Fruit fly (Drosophila melanogaster) whole organism, embryonic: ENCODE data around the gene Sodh2.

Source experiments
- Antp ChIP-seq: fragments of 200-800 bp; sonication (Bioruptor generic); optimal IDR thresholded peaks from 3 replicates; lab custom pipeline; 2016; ENCODE audit warnings: missing biosample characterization, missing genetic modification characterization
- Atf3 ChIP-seq: fragments of 200-800 bp; sonication (Bioruptor generic); optimal IDR thresholded peaks from 3 replicates; lab custom pipeline; 2016; ENCODE audit warnings: missing biosample characterization, missing genetic modification characterization
- B-H2 ChIP-seq: fragments of 200-800 bp; sonication (Bioruptor generic); optimal IDR thresholded peaks from 2 replicates; lab custom pipeline; 2018; ENCODE audit warnings: missing biosample characterization, mild to moderate bottlenecking, missing genetic modification characterization
- Bgb ChIP-seq: fragments of 200-800 bp; sonication (Bioruptor generic); IDR thresholded peaks from 2 replicates; pipeline ENCODE4 v1.3.6; 2022; ENCODE audit warnings: missing biosample characterization, missing genetic modification characterization; ENCODE audit not compliant: partially characterized antibody
- Bteb2 ChIP-seq: fragments of 200-800 bp; sonication (Bioruptor generic); optimal IDR thresholded peaks from 2 replicates; lab custom pipeline; 2016; ENCODE audit warnings: missing biosample characterization, missing genetic modification characterization
- CG10147 ChIP-seq: fragments of 200-800 bp; sonication (Bioruptor generic); optimal IDR thresholded peaks from 2 replicates; lab custom pipeline; 2019; ENCODE audit warnings: missing biosample characterization, mild to moderate bottlenecking, missing genetic modification characterization, moderate library complexity
- CG1024 ChIP-seq: fragments of 200-800 bp; sonication (Bioruptor generic); IDR thresholded peaks from 2 replicates; pipeline ENCODE4 v1.3.6; 2022; ENCODE audit warnings: missing biosample characterization, missing genetic modification characterization
- CG10366 ChIP-seq: fragments of 200-800 bp; sonication (Bioruptor generic); IDR thresholded peaks from 2 replicates; pipeline ENCODE4 v1.3.6; 2022; ENCODE audit warnings: missing biosample characterization, missing genetic modification characterization
- CG10543 ChIP-seq: fragments of 200-800 bp; sonication (Bioruptor generic); optimal IDR thresholded peaks from 3 replicates; lab custom pipeline; 2017; ENCODE audit warnings: missing biosample characterization, mild to moderate bottlenecking, missing genetic modification characterization, moderate library complexity
- CG11398 ChIP-seq: fragments of 200-800 bp; sonication (Bioruptor generic); optimal IDR thresholded peaks from 2 replicates; lab custom pipeline; 2016; ENCODE audit warnings: missing biosample characterization, missing genetic modification characterization
- CG12391 ChIP-seq: fragments of 200-800 bp; sonication (Bioruptor generic); optimal IDR thresholded peaks from 3 replicates; lab custom pipeline; 2018; ENCODE audit warnings: missing biosample characterization, mild to moderate bottlenecking, missing genetic modification characterization, moderate library complexity
- CG14667 ChIP-seq: fragments of 200-800 bp; sonication (Bioruptor generic); IDR thresholded peaks from 2 replicates; pipeline ENCODE4 v1.3.6; 2022; ENCODE audit warnings: missing biosample characterization, missing genetic modification characterization
- CG16863 ChIP-seq: fragments of 200-800 bp; sonication (Bioruptor generic); optimal IDR thresholded peaks from 3 replicates; lab custom pipeline; 2016; ENCODE audit warnings: missing biosample characterization, missing genetic modification characterization
- CG17912 ChIP-seq: fragments of 200-800 bp; sonication (Bioruptor generic); optimal IDR thresholded peaks from 2 replicates; lab custom pipeline; 2018; ENCODE audit warnings: missing biosample characterization, mild to moderate bottlenecking, missing genetic modification characterization
- CG2120 ChIP-seq: fragments of 200-800 bp; sonication (Bioruptor generic); optimal IDR thresholded peaks from 3 replicates; lab custom pipeline; 2016; ENCODE audit warnings: missing biosample characterization, missing genetic modification characterization
- CG30403 ChIP-seq: fragments of 200-800 bp; sonication (Bioruptor generic); optimal IDR thresholded peaks from 3 replicates; lab custom pipeline; 2016; ENCODE audit warnings: missing biosample characterization, missing genetic modification characterization
- CG33557 ChIP-seq: fragments of 200-800 bp; sonication (Bioruptor generic); optimal IDR thresholded peaks from 2 replicates; lab custom pipeline; 2019; ENCODE audit warnings: missing biosample characterization, mild to moderate bottlenecking, missing genetic modification characterization, moderate library complexity
- CG34376 ChIP-seq: fragments of 200-800 bp; sonication (Bioruptor generic); optimal IDR thresholded peaks from 2 replicates; lab custom pipeline; 2018; ENCODE audit warnings: missing biosample characterization, mild to moderate bottlenecking, missing genetic modification characterization
- CG5180 ChIP-seq: fragments of 200-800 bp; sonication (Bioruptor generic); optimal IDR thresholded peaks from 3 replicates; lab custom pipeline; 2017; ENCODE audit warnings: missing biosample characterization, missing genetic modification characterization, mild to moderate bottlenecking, moderate library complexity, missing genetic modification reagents
- CG6813 ChIP-seq: fragments of 200-800 bp; sonication (Bioruptor generic); optimal IDR thresholded peaks from 2 replicates; lab custom pipeline; 2017; ENCODE audit warnings: missing biosample characterization, missing genetic modification characterization, mild to moderate bottlenecking, moderate library complexity, missing genetic modification reagents
- CG8290 ChIP-seq, 3 experiments: fragments of 200-800 bp; sonication (Bioruptor generic); optimal IDR thresholded peaks; 2 replicates each; lab custom pipeline; 2016 to 2019; ENCODE audit warnings: missing biosample characterization in 3 of 3, missing genetic modification characterization in 3 of 3, mild to moderate bottlenecking in 2 of 3, moderate library complexity in 1 of 3
- CG9817 ChIP-seq: fragments of 200-800 bp; sonication (Bioruptor generic); optimal IDR thresholded peaks from 2 replicates; lab custom pipeline; 2018; ENCODE audit warnings: missing biosample characterization, mild to moderate bottlenecking, missing genetic modification characterization, moderate library complexity
- D19A ChIP-seq: fragments of 200-800 bp; optimal IDR thresholded peaks from 3 replicates; lab custom pipeline; 2019; ENCODE audit warnings: missing biosample characterization, mild to moderate bottlenecking, missing genetic modification characterization, moderate library complexity
- Dad ChIP-seq: fragments of 200-800 bp; sonication (Bioruptor generic); optimal IDR thresholded peaks from 3 replicates; lab custom pipeline; 2016; ENCODE audit warnings: missing biosample characterization, missing genetic modification characterization
- Dip3 ChIP-seq: fragments of 200-800 bp; sonication (Bioruptor generic); optimal IDR thresholded peaks from 3 replicates; lab custom pipeline; 2016; ENCODE audit warnings: missing biosample characterization, missing genetic modification characterization
- Dref ChIP-seq: fragments of 200-800 bp; sonication (Bioruptor generic); IDR thresholded peaks from 2 replicates; pipeline ENCODE4 v1.3.6; 2022; ENCODE audit warnings: missing biosample characterization, missing genetic modification characterization
- H2.0 ChIP-seq: fragments of 200-800 bp; sonication (Bioruptor generic); IDR thresholded peaks from 2 replicates; pipeline ENCODE4 v1.3.6; 2022; ENCODE audit warnings: missing biosample characterization, missing genetic modification characterization
- HLH4C ChIP-seq: fragments of 200-800 bp; sonication (Bioruptor generic); IDR thresholded peaks from 3 replicates; pipeline ENCODE4 v1.3.6; 2022; ENCODE audit warnings: missing biosample characterization, missing genetic modification characterization; ENCODE audit not compliant: partially characterized antibody
- Max ChIP-seq: fragments of 200-800 bp; sonication (Bioruptor generic); optimal IDR thresholded peaks from 2 replicates; lab custom pipeline; 2016; ENCODE audit warnings: missing biosample characterization, mild to moderate bottlenecking, missing genetic modification characterization
- NfI ChIP-seq: fragments of 200-800 bp; sonication (Bioruptor generic); optimal IDR thresholded peaks from 3 replicates; lab custom pipeline; 2018; ENCODE audit warnings: missing biosample characterization, mild to moderate bottlenecking, missing genetic modification characterization, moderate library complexity
- Oaz ChIP-seq: fragments of 200-800 bp; sonication (Bioruptor generic); IDR thresholded peaks from 2 replicates; pipeline ENCODE4 v1.3.6; 2022; ENCODE audit warnings: missing biosample characterization, missing genetic modification characterization
- Six4 ChIP-seq: fragments of 200-800 bp; sonication (Bioruptor generic); optimal IDR thresholded peaks from 2 replicates; lab custom pipeline; 2016; ENCODE audit warnings: missing biosample characterization, missing genetic modification characterization
- Trl ChIP-seq, 3 experiments: fragments of >200 bp in 2 of 3; fragments of 200-800 bp in 1 of 3; sonication (Bioruptor generic) in 1 of 3; optimal IDR thresholded peaks; 2 replicates in 1 of 3; 3 replicates in 2 of 3; lab custom pipeline; 2016 to 2017; ENCODE audit warnings: missing biosample characterization in 1 of 3, missing genetic modification characterization in 1 of 3
- YL-1 ChIP-seq: fragments of 200-800 bp; sonication (Bioruptor generic); optimal IDR thresholded peaks from 3 replicates; lab custom pipeline; 2017; ENCODE audit warnings: missing biosample characterization, mild to moderate bottlenecking, missing genetic modification characterization
- aop ChIP-seq: fragments of 200-800 bp; sonication (Bioruptor generic); IDR thresholded peaks from 2 replicates; pipeline ENCODE4 v1.3.6; 2022; ENCODE audit warnings: missing biosample characterization, missing genetic modification characterization
- ap ChIP-seq: fragments of 200-800 bp; sonication (Bioruptor generic); IDR thresholded peaks from 2 replicates; pipeline ENCODE4 v1.3.6; 2022; ENCODE audit warnings: missing biosample characterization, missing genetic modification characterization
- bcd ChIP-seq: fragments of 200-800 bp; sonication (Bioruptor generic); optimal IDR thresholded peaks from 2 replicates; lab custom pipeline; 2017; ENCODE audit warnings: missing biosample characterization, mild to moderate bottlenecking, missing genetic modification characterization
- chn ChIP-seq: fragments of 200-800 bp; sonication (Bioruptor generic); optimal IDR thresholded peaks from 2 replicates; lab custom pipeline; 2016; ENCODE audit warnings: missing biosample characterization, missing genetic modification characterization
- dysf ChIP-seq: fragments of 200-800 bp; sonication (Bioruptor generic); IDR thresholded peaks from 3 replicates; pipeline ENCODE4 v1.3.6; 2022; ENCODE audit warnings: missing biosample characterization, missing genetic modification characterization
- gfzf ChIP-seq: fragments of 200-800 bp; sonication (Bioruptor generic); optimal IDR thresholded peaks from 2 replicates; lab custom pipeline; 2016; ENCODE audit warnings: missing biosample characterization, mild to moderate bottlenecking, missing genetic modification characterization, moderate library complexity
- ind ChIP-seq: fragments of 200-800 bp; sonication (Bioruptor generic); optimal IDR thresholded peaks from 3 replicates; lab custom pipeline; 2016; ENCODE audit warnings: missing biosample characterization, missing genetic modification characterization
- ken ChIP-seq: fragments of 200-800 bp; sonication (Bioruptor generic); IDR thresholded peaks from 3 replicates; pipeline ENCODE4 v1.3.6; 2022; ENCODE audit warnings: missing biosample characterization, missing genetic modification characterization
- knrl ChIP-seq: fragments of 200-800 bp; sonication (Bioruptor generic); IDR thresholded peaks from 3 replicates; pipeline ENCODE4 v1.3.6; 2022; ENCODE audit warnings: missing biosample characterization, missing genetic modification characterization; ENCODE audit not compliant: partially characterized antibody
- lab ChIP-seq: fragments of 200-800 bp; sonication (Bioruptor generic); optimal IDR thresholded peaks from 3 replicates; lab custom pipeline; 2017; ENCODE audit warnings: missing biosample characterization, missing genetic modification characterization, mild to moderate bottlenecking, moderate library complexity, missing genetic modification reagents
- sug ChIP-seq: fragments of 200-800 bp; optimal IDR thresholded peaks from 2 replicates; lab custom pipeline; 2019; ENCODE audit warnings: missing biosample characterization, mild to moderate bottlenecking, missing genetic modification characterization, moderate library complexity
- tll ChIP-seq, 2 experiments: fragments of 200-800 bp in 1 of 2; fragments of >200 bp in 1 of 2; sonication (Bioruptor generic) in 1 of 2; optimal IDR thresholded peaks; 2 replicates each; lab custom pipeline; 2017 to 2019; ENCODE audit warnings: missing biosample characterization in 2 of 2, missing genetic modification characterization in 2 of 2, mild to moderate bottlenecking in 1 of 2, moderate library complexity in 1 of 2
- tna ChIP-seq: fragments of 200-800 bp; sonication (Bioruptor generic); IDR thresholded peaks from 2 replicates; pipeline ENCODE4 v1.3.6; 2022; ENCODE audit warnings: missing biosample characterization, missing genetic modification characterization; ENCODE audit not compliant: partially characterized antibody

Sodh2 gene

DNA sequence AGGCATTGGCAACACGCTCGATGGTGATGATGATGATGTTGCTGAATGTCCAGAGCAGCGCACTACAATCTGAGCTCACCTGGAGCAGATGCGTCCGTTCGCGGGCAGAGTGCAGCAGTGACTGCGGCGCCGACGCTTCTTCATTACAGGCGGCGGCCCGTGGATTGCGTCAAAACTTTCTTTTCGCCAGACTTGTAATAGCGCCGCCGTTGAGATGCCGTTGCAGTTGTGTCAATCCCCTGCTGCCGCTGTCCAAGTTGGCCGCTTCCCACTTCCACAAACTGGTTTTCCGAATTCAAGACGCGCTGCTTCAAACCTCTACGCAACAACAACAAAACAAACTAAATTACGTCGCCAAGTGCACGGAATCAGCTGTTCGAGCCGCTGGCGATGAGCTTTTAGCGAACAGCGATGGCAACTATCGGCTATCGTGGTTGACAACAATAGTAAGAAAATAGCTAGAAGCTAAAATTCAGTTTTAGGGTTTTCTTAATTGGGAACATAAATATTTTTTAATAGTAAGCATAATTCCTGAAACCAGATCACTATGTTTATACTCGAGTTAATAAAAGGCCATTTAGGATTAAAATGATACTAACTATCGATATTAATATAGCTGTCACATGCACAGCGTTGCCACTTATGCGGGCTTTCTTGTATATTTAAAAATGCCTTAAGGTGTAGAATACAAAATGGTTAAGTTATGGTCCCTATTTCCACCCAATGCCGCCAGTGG, 5.8 kb downstream of the Sodh2 start, which contains the start of gene Tpc1 (continued):
- TF ChIP-seq ken (no peak), YL-1 (GFP tag; lab: Kevin White, UChicago) (peak; percentile 23), CG10147 (GFP tag; lab: Kevin White, UChicago) (peak; percentile 46), dysf (no peak), CG2120 (peak; percentile 73), CG16863 (GFP tag; lab: Kevin White, UChicago) (peak; percentile 17), CG8290 (GFP tag; optimal IDR thresholded peaks at IDR 0.05; lab: Kevin White, UChicago) (peak; percentile 30), CG8290 (tag; optimal IDR thresholded peaks at IDR 0.05; lab: Kevin White, UChicago) (no peak), Bteb2 (GFP tag; lab: Kevin White, UChicago) (peak; percentile 15), CG34376 (GFP tag; lab: Kevin White, UChicago) (peak; percentile 51), aop (GFP tag; lab: Robert Waterston, UW) (no peak), tna (GFP tag; lab: Robert Waterston, UW) (peak; percentile 22; the same call in 1 of the 2 replicates), lab (GFP tag; lab: Kevin White, UChicago) (peak; percentile 24), CG1024 (0 out of 2 replicates have a peak, but pooled peaks have one; percentile 18), CG11398 (GFP tag; lab: Kevin White, UChicago) (no peak), CG5180 (GFP tag; lab: Kevin White, UChicago) (peak; percentile 94), CG10366 (GFP tag; lab: Robert Waterston, UW) (no peak), Dad (GFP tag; lab: Kevin White, UChicago) (peak; percentile 29), gfzf (GFP tag; lab: Kevin White, UChicago) (peak; percentile 35), Antp (GFP tag; lab: Kevin White, UChicago) (no peak), Atf3 (GFP tag; lab: Kevin White, UChicago) (peak; percentile 13), Oaz (no peak), knrl (GFP tag; lab: Robert Waterston, UW) (peak; percentile 90), B-H2 (GFP tag; lab: Kevin White, UChicago) (peak; percentile 39), Bgb (GFP tag; lab: Robert Waterston, UW) (peak; percentile 73), chn (GFP tag; lab: Kevin White, UChicago) (peak; percentile 29), tll (GFP tag; optimal IDR thresholded peaks at IDR 0.05; lab: Kevin White, UChicago) (peak in 1 of 2 experiments; percentile 1), CG30403 (GFP tag; lab: Kevin White, UChicago) (peak; percentile 57), CG14667 (GFP tag; lab: Robert Waterston, UW) (no peak), HLH4C (GFP tag; lab: Robert Waterston, UW) (peak; percentile 77), Dref (GFP tag; lab: Robert Waterston, UW) (peak; percentile 62), NfI (GFP tag; lab: Kevin White, UChicago) (peak; percentile 28), CG33557 (GFP tag; lab: Kevin White, UChicago) (no peak), Dip3 (GFP tag; lab: Kevin White, UChicago) (peak; percentile 40), bcd (GFP tag; lab: Kevin White, UChicago) (peak; percentile 20), Trl (optimal IDR thresholded peaks at IDR 0.05; lab: Kevin White, UChicago) (no peak), Trl (GFP tag; optimal IDR thresholded peaks at IDR 0.05; lab: Kevin White, UChicago) (peak; percentile 38), CG10543 (GFP tag; lab: Kevin White, UChicago) (peak; percentile 9), sug (peak; percentile 65), CG6813 (GFP tag; lab: Kevin White, UChicago) (no peak), ind (GFP tag; lab: Kevin White, UChicago) (peak; percentile 14), Six4 (no peak), D19A (tag; lab: Kevin White, UChicago) (no peak), CG12391 (tag; lab: Kevin White, UChicago) (peak; percentile 63), CG17912 (no peak), CG9817 (tag; lab: Kevin White, UChicago) (no peak), ap (GFP tag; lab: Robert Waterston, UW) (no peak), H2.0 (GFP tag; lab: Robert Waterston, UW) (0 out of 2 replicates have a peak, but pooled peaks have one; percentile 10), Max (GFP tag; lab: Kevin White, UChicago) (no peak)
